Worm (Caenorhabditis elegans) whole organism, early embryonic: Measurements from ENCODE around the gene srz-62.

Source experiments
- B0310.2 ChIP-seq: sonication (generic microtip); optimal IDR thresholded peaks from 2 replicates; lab custom pipeline; 2016; ENCODE audit warnings: mild to moderate bottlenecking, missing genetic modification characterization, missing compliant biosample characterization
- F13C5.2 ChIP-seq: sonication (generic microtip); optimal IDR thresholded peaks from 2 replicates; lab custom pipeline; 2017; ENCODE audit warnings: mild to moderate bottlenecking, missing genetic modification characterization, inconsistent platforms, missing compliant biosample characterization
- aly-1 ChIP-seq: sonication (generic microtip); optimal IDR thresholded peaks from 2 replicates; lab custom pipeline; 2016; ENCODE audit warnings: missing genetic modification characterization, missing compliant biosample characterization
- ama-1 ChIP-seq: fragments of 150-350 bp; optimal IDR thresholded peaks from 2 replicates; lab custom pipeline; 2014
- ceh-13 ChIP-seq: fragments of 200-800 bp; sonication (Bioruptor generic); optimal IDR thresholded peaks from 2 replicates; lab custom pipeline; 2018; ENCODE audit warnings: mild to moderate bottlenecking, missing genetic modification characterization, missing compliant biosample characterization
- ceh-36 ChIP-seq: sonication (generic microtip); optimal IDR thresholded peaks from 2 replicates; lab custom pipeline; 2016; ENCODE audit warnings: missing genetic modification characterization, inconsistent platforms, missing compliant biosample characterization
- ets-7 ChIP-seq: sonication (generic microtip); optimal IDR thresholded peaks from 2 replicates; lab custom pipeline; 2016; ENCODE audit warnings: missing genotype, missing genetic modification characterization, missing compliant biosample characterization
- flt-1 ChIP-seq: fragments of 200-800 bp; sonication (Bioruptor generic); IDR thresholded peaks from 2 replicates; pipeline ENCODE4 v1.3.6; 2022; ENCODE audit warnings: missing genetic modification characterization, missing compliant biosample characterization
- hmbx-1 ChIP-seq: sonication (generic microtip); optimal IDR thresholded peaks from 2 replicates; lab custom pipeline; 2016; ENCODE audit warnings: mild to moderate bottlenecking, missing genetic modification characterization, missing compliant biosample characterization
- hmg-4 ChIP-seq: fragments of 200-800 bp; sonication (Bioruptor generic); optimal IDR thresholded peaks from 2 replicates; lab custom pipeline; 2018; ENCODE audit warnings: mild to moderate bottlenecking, missing genetic modification characterization, missing compliant biosample characterization
- hnd-1 ChIP-seq: sonication (generic microtip); optimal IDR thresholded peaks from 2 replicates; lab custom pipeline; 2016; ENCODE audit warnings: missing genetic modification characterization, missing compliant biosample characterization
- pes-1 ChIP-seq: fragments of 200-800 bp; sonication (Bioruptor generic); IDR thresholded peaks from 2 replicates; pipeline ENCODE4 v1.3.6; 2022; ENCODE audit warnings: missing genetic modification reagents, missing genetic modification characterization, missing compliant biosample characterization
- scrt-1 ChIP-seq: fragments of 200-800 bp; sonication (Bioruptor generic); IDR thresholded peaks from 2 replicates; pipeline ENCODE4 v1.3.6; 2022; ENCODE audit warnings: missing genetic modification characterization, missing compliant biosample characterization
- sea-1 ChIP-seq: fragments of 200-800 bp; sonication (Bioruptor generic); conservative IDR thresholded peaks from 2 replicates; pipeline ENCODE4 v1.3.6; 2022; ENCODE audit warnings: missing genetic modification characterization, missing compliant biosample characterization
- tbx-11 ChIP-seq: fragments of 200-800 bp; sonication (Bioruptor generic); IDR thresholded peaks from 2 replicates; pipeline ENCODE4 v1.3.6; 2022; ENCODE audit warnings: missing genetic modification characterization, missing compliant biosample characterization
- tbx-37 ChIP-seq: fragments of 200-800 bp; sonication (Bioruptor generic); conservative IDR thresholded peaks from 2 replicates; pipeline ENCODE4 v1.3.6; 2022; ENCODE audit warnings: missing genetic modification reagents, missing genetic modification characterization, missing compliant biosample characterization
- tra-4 ChIP-seq: sonication (generic microtip); optimal IDR thresholded peaks from 2 replicates; lab custom pipeline; 2017; ENCODE audit warnings: missing genetic modification characterization, missing compliant biosample characterization

srz-62 gene

DNA sequence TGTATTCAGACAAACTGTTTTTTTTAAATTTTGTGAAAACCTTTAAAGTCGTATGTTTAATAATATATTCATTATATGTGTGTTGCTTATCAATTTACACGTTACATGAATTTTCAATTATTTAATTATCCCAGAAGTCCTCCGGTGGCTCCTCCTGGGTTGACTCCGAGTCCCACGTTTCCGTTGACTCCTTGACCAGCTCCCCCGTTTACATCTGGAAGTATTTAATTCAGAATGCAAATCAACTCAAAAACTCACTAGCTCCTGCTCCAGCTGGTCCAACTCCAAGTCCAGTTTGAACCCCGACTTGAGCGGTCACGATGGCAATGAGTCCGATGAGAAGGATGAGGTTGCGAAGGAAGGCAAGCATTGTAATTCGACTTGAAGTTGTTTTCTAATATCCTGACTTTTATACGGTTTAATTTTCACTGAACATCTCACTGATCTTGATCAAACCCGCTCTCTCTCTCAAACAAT lies 6.3 kb upstream of the srz-62 start, which contains the start of gene F56D6.8:
F56D6.8 (minus strand) TSS at position 427 of the 477 bp plus-strand sequence.
- no peak for TF ChIP-seq ama-1 (lab: Kevin White, UChicago)
- no peak for TF ChIP-seq sea-1 (GFP tag; lab: Robert Waterston, UW)
- no peak for TF ChIP-seq B0310.2 (tag; lab: Kevin White, UChicago)
- TF ChIP-seq pes-1, result no peak
- TF ChIP-seq scrt-1 (GFP tag; lab: Robert Waterston, UW), result no peak
- no peak for TF ChIP-seq tbx-37
- no peak for TF ChIP-seq aly-1 (tag; lab: Kevin White, UChicago)
- no peak for TF ChIP-seq tra-4
- TF ChIP-seq ets-7, result no peak
- TF ChIP-seq hmbx-1, result no peak

DNA sequence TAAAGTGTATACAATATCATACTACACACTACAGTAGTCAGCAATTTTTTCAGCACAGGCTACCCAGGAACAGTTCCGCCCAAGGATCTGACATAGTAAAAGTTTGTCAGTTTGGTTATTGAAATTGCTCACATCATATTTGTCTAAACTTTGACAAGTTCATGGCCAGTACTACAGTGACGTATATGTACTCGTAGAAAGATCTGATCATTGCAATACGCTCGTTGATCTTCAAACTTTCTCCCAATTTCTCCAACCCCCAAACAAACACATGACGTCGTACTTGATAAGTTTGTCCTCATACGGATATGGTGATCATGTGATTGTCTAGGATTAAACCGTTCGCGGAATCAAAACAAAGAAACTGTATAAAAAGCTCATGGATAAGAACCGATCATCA lies 5.5 kb upstream of the srz-62 start, which contains the start of gene dct-8:
dct-8 (plus strand) TSS at position 301 of the 400 bp plus-strand sequence.
- TF ChIP-seq tra-4 (no peak), ceh-13 (GFP tag; lab: Kevin White, UChicago) (no peak), hnd-1 (tag; lab: Kevin White, UChicago) (no peak), hmbx-1 (no peak), tbx-11 (GFP tag; lab: Robert Waterston, UW) (no peak), ama-1 (lab: Kevin White, UChicago) (no peak), tbx-37 (no peak), scrt-1 (GFP tag; lab: Robert Waterston, UW) (no peak), sea-1 (GFP tag; lab: Robert Waterston, UW) (no peak), B0310.2 (tag; lab: Kevin White, UChicago) (no peak), ets-7 (no peak), aly-1 (tag; lab: Kevin White, UChicago) (no peak), F13C5.2 (tag; lab: Kevin White, UChicago) (no peak), hmg-4 (GFP tag; lab: Kevin White, UChicago) (no peak), ceh-36 (no peak), flt-1 (GFP tag; lab: Robert Waterston, UW) (no peak), pes-1 (no peak)

DNA sequence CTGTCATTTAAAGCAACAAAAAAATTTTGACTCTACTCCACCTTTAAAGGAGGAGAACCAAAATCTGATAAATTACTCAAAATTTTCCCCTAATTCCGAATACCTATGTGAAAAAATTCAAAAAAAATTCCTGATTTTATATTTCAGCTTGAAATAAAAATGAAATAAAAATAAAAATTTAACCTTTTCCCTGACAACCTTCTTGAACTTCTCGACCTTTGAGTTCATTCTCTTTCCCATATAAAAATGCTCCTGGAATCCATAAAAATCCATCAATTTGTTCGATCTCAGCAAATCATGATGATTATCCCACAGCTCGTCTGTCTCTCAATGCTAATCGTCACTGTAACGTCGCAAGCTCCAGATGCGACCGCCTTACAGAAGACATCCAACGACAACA lies 2.7 kb downstream of the srz-62 start, which contains the start of gene F56D6.6:
F56D6.6 (plus strand) TSS at position 301 of the 400 bp plus-strand sequence.
- TF ChIP-seq B0310.2 (tag; lab: Kevin White, UChicago), result no peak
- TF ChIP-seq ceh-36, result no peak
- TF ChIP-seq F13C5.2 (tag; lab: Kevin White, UChicago), result no peak
- TF ChIP-seq hmbx-1, result no peak
- no peak for TF ChIP-seq tra-4
- TF ChIP-seq flt-1 (GFP tag; lab: Robert Waterston, UW), result no peak
- TF ChIP-seq ama-1 (lab: Kevin White, UChicago), result no peak
- no peak for TF ChIP-seq scrt-1 (GFP tag; lab: Robert Waterston, UW)
- TF ChIP-seq tbx-37, result no peak
- no peak for TF ChIP-seq tbx-11 (GFP tag; lab: Robert Waterston, UW)
- TF ChIP-seq hnd-1 (tag; lab: Kevin White, UChicago), result no peak
- TF ChIP-seq pes-1, result no peak
- TF ChIP-seq aly-1 (tag; lab: Kevin White, UChicago), result no peak
- no peak for TF ChIP-seq hmg-4 (GFP tag; lab: Kevin White, UChicago)
- no peak for TF ChIP-seq sea-1 (GFP tag; lab: Robert Waterston, UW)

DNA sequence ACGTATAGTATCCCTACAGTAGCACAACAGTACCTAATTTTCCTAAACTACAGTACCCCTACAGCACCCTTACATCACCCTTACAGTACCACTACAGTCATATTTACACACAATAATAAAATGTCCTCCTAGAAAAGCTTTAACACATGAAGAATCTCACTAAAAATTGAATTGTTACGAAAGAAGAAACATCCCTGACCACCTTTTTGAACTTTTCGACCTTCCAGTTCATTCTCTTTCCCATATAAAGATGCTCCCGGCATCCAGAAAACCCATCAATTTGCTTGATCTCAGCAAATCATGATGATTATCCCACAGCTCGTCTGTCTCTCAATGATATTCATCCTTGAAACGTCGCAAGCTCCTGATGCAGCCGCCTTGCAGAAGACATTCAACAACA lies 4.3 kb downstream of the srz-62 start, which contains the start of gene F56D6.21:
F56D6.21 (plus strand) TSS at position 301 of the 400 bp plus-strand sequence.
- no peak for TF ChIP-seq scrt-1 (GFP tag; lab: Robert Waterston, UW)
- no peak for TF ChIP-seq ceh-13 (GFP tag; lab: Kevin White, UChicago)
- TF ChIP-seq B0310.2 (tag; lab: Kevin White, UChicago), result no peak
- TF ChIP-seq flt-1 (GFP tag; lab: Robert Waterston, UW), result no peak
- TF ChIP-seq hmbx-1, result no peak
- TF ChIP-seq ets-7, result no peak
- no peak for TF ChIP-seq tbx-37
- no peak for TF ChIP-seq sea-1 (GFP tag; lab: Robert Waterston, UW)
- no peak for TF ChIP-seq tra-4
- no peak for TF ChIP-seq aly-1 (tag; lab: Kevin White, UChicago)
- no peak for TF ChIP-seq hnd-1 (tag; lab: Kevin White, UChicago)
- no peak for TF ChIP-seq hmg-4 (GFP tag; lab: Kevin White, UChicago)
- TF ChIP-seq F13C5.2 (tag; lab: Kevin White, UChicago), result no peak
- no peak for TF ChIP-seq ama-1 (lab: Kevin White, UChicago)
- no peak for TF ChIP-seq ceh-36
- TF ChIP-seq pes-1, result no peak
- TF ChIP-seq tbx-11 (GFP tag; lab: Robert Waterston, UW), result no peak

DNA sequence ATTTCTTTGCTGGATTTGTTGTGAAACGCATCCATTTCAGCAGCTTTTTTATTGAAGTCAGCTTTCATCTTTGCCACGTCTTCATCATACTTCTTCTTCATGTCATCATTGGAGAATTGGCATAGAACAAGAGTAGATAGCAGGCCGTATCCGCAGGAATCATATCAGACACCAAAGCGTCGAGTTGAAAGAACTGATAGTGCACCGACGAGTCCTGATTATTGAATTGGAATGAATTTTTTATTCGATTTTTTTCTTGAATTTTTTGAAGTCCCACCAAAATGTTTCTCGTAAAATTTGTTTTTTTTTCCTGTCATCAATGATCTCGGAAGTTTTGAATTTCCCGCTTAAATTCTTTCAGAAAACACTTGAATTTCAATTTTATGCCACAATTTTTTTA lies 6.1 kb downstream of the srz-62 start, which contains the start of gene F56D6.11:
F56D6.11 (minus strand) TSS at position 101 of the 400 bp plus-strand sequence.
- TF ChIP-seq hmbx-1, result no peak
- TF ChIP-seq ceh-36, result no peak
- no peak for TF ChIP-seq ama-1 (lab: Kevin White, UChicago)
- TF ChIP-seq scrt-1 (GFP tag; lab: Robert Waterston, UW), result no peak
- TF ChIP-seq hnd-1 (tag; lab: Kevin White, UChicago), result no peak
- TF ChIP-seq B0310.2 (tag; lab: Kevin White, UChicago), result no peak
- TF ChIP-seq ceh-13 (GFP tag; lab: Kevin White, UChicago), result no peak
- no peak for TF ChIP-seq tbx-37
- no peak for TF ChIP-seq flt-1 (GFP tag; lab: Robert Waterston, UW)
- no peak for TF ChIP-seq tbx-11 (GFP tag; lab: Robert Waterston, UW)
- TF ChIP-seq sea-1 (GFP tag; lab: Robert Waterston, UW), result no peak
- no peak for TF ChIP-seq aly-1 (tag; lab: Kevin White, UChicago)
- TF ChIP-seq F13C5.2 (tag; lab: Kevin White, UChicago), result no peak
- TF ChIP-seq hmg-4 (GFP tag; lab: Kevin White, UChicago), result no peak

DNA sequence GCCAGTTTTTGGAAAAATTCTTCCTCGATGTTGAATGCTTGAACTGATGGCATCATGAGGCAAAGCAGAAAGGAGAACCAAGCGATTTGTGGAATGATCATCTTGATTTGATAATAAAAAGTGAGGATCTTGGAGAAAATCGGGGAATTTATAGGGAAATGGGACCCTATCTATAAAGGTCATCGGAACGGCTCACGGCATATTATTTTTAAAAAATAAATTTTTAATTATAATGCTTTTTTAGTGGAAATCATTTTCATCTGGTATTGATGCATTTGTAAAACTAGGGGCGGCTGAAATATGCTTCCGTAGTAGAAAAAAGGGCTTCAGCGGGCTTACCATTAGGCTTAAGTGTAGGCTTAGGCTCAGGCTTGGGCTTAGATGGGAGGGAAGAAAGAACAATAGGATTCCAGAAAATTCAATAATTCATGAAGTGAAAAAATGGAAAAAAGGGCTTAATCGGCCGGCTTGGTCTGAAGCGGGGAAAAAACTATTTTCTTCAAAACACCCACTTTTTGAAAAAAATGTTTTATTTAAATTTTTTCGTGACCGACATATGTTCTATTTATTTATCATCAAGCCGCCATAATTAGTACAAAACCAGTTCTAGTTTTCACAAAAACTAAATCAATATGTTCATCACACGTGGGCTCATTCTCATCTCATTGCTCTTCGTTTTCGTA lies 7.3 kb downstream of the srz-62 start, which contains the start of the genes F56D6.22 and F56D6.12:
F56D6.22 (minus strand) TSS at position 101 of the 683 bp plus-strand sequence.
F56D6.12 (plus strand) TSS at position 633 of the 683 bp plus-strand sequence.
- TF ChIP-seq B0310.2 (tag; lab: Kevin White, UChicago), result no peak
- no peak for TF ChIP-seq flt-1 (GFP tag; lab: Robert Waterston, UW)
- no peak for TF ChIP-seq F13C5.2 (tag; lab: Kevin White, UChicago)
- TF ChIP-seq tbx-11 (GFP tag; lab: Robert Waterston, UW), result no peak
- no peak for TF ChIP-seq sea-1 (GFP tag; lab: Robert Waterston, UW)
